Worm (Caenorhabditis elegans): Measurements from ENCODE around the gene metl-6.

metl-6 gene

DNA sequence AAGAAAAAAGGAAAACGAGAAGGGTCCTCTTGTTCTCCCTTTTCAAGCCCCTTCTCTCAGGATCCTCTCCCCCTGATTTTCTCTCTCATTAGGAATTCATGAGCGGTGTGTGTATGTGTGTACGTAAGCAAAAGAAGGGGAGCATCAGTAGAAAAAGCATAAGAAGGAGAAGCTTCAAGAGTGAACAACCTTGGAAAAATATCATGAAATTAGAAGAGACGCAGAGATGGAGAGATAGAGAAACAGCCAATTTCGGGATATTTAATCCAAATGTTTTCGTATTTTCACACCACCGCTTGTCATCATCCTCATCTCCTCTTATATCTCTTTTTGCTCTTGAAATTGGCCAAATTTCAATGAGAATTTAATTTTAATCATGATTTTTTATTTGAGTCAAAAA lies 38.4 kb downstream of the metl-6 start:
- TF ChIP-seq nhr-237 (tag; optimal IDR thresholded peaks at IDR 0.05): no peak
- TF ChIP-seq ceh-9 (tag; optimal IDR thresholded peaks at IDR 0.05): no peak
- no peak for TF ChIP-seq nhr-43 (tag; optimal IDR thresholded peaks at IDR 0.05; ENCODE audit: poor library complexity, severe bottlenecking)
- no peak for TF ChIP-seq eor-1 (tag; optimal IDR thresholded peaks at IDR 0.05)
- TF ChIP-seq ztf-4 (tag; optimal IDR thresholded peaks at IDR 0.05): no peak
- no peak for TF ChIP-seq elt-1 (tag; optimal IDR thresholded peaks at IDR 0.05)
- TF ChIP-seq daf-12 (tag; optimal IDR thresholded peaks at IDR 0.05): no peak

- TF ChIP-seq nhr-77 (tag; optimal IDR thresholded peaks at IDR 0.05) (no peak), pha-4 (tag; optimal IDR thresholded peaks at IDR 0.05) (peak; percentile 26), ztf-11 (tag; optimal IDR thresholded peaks at IDR 0.05) (no peak), nhr-28 (tag; optimal IDR thresholded peaks at IDR 0.05) (no peak), ama-1 (optimal IDR thresholded peaks at IDR 0.05) (no peak), elt-3 (tag; optimal IDR thresholded peaks at IDR 0.05) (no peak), zag-1 (tag; optimal IDR thresholded peaks at IDR 0.05) (no peak), nhr-25 (tag; optimal IDR thresholded peaks at IDR 0.05) (no peak)
Measured at ce11 chrIII:3878986-3879756, 42.3 kb downstream of the metl-6 start.

- TF ChIP-seq elt-2 (tag; optimal IDR thresholded peaks at IDR 0.05) (peak; percentile 61), ztf-4 (tag; optimal IDR thresholded peaks at IDR 0.05) (no peak), mml-1 (tag; optimal IDR thresholded peaks at IDR 0.05) (no peak), pqm-1 (tag; optimal IDR thresholded peaks at IDR 0.05) (peak; percentile 60), nhr-25 (tag; optimal IDR thresholded peaks at IDR 0.05) (peak; percentile 47), hmg-11 (tag; optimal IDR thresholded peaks at IDR 0.05) (no peak)
Measured at ce11 chrIII:3876197-3876897, 45.2 kb downstream of the metl-6 start.

DNA sequence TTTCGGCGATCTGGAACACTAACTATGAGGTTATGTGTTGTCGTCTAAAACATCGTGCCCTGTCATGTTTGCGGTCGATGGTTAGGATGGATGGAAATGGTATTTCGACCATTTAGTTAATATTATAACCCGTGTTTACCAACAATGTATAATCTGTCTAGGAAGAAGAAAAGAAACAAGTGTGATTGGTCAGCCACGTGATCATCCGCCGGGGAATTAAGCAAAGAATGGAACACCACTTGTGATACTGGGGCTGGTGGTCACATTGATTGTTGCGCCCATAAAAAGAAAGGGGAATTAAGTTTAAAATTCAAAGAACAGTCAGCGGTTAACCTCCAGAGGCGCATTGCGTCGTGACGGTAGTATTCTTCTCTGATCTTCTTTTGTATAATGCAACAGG lies 45.9 kb downstream of the metl-6 start:
- TF ChIP-seq ztf-11 (tag; optimal IDR thresholded peaks at IDR 0.05) (no peak), fkh-10 (GFP tag; optimal IDR thresholded peaks at IDR 0.05) (no peak), nhr-43 (tag; optimal IDR thresholded peaks at IDR 0.05; ENCODE audit: poor library complexity, severe bottlenecking) (peak; percentile 53), ceh-82 (tag; optimal IDR thresholded peaks at IDR 0.05) (no peak), elt-2 (tag; optimal IDR thresholded peaks at IDR 0.05) (peak; percentile 58), nhr-25 (tag; optimal IDR thresholded peaks at IDR 0.05) (peak; percentile 69), ama-1 (optimal IDR thresholded peaks at IDR 0.05) (no peak), pha-4 (tag; optimal IDR thresholded peaks at IDR 0.05) (peak; percentile 55), R02D3.7 (tag; optimal IDR thresholded peaks at IDR 0.05) (no peak), lin-15B (tag; optimal IDR thresholded peaks at IDR 0.05) (no peak), nhr-12 (tag; optimal IDR thresholded peaks at IDR 0.05) (no peak), egl-5 (tag; optimal IDR thresholded peaks at IDR 0.05) (peak; percentile 56), nhr-23 (tag; optimal IDR thresholded peaks at IDR 0.05) (peak; percentile 43), hmg-11 (tag; optimal IDR thresholded peaks at IDR 0.05) (no peak), pqm-1 (tag; optimal IDR thresholded peaks at IDR 0.05) (no peak)

DNA sequence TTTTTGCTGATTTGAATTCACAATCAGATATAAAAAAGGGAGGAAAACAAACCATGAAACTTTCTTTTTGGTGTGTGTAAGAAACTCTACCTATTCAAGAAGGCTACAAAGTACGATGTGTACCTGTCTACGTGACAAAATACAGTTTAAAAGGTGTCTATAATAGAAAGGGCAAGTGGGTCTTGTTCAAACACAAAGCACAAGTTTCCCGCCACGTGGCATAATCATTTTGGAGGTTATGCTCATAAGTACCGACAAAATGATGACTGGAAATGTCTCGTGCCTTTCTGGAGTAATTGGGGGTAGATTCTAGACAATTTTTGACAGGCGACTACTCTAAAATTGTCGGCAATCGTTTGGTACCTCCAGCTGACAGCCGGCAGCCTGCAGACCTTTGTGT lies 46.6 kb downstream of the metl-6 start:
- peak; percentile 45 for TF ChIP-seq elt-2 (tag; optimal IDR thresholded peaks at IDR 0.05)
- no peak for TF ChIP-seq ama-1 (optimal IDR thresholded peaks at IDR 0.05)
- TF ChIP-seq nhr-12 (tag; optimal IDR thresholded peaks at IDR 0.05): no peak
- TF ChIP-seq egl-27 (tag; optimal IDR thresholded peaks at IDR 0.05): no peak
- no peak for TF ChIP-seq nhr-76 (tag; optimal IDR thresholded peaks at IDR 0.05)
- TF ChIP-seq pha-4 (tag; optimal IDR thresholded peaks at IDR 0.05): peak; percentile 34
- TF ChIP-seq ceh-16 (tag; optimal IDR thresholded peaks at IDR 0.05): no peak
- no peak for TF ChIP-seq skn-1 (tag; optimal IDR thresholded peaks at IDR 0.05)
- no peak for TF ChIP-seq lin-39 (tag; optimal IDR thresholded peaks at IDR 0.05)
- TF ChIP-seq jun-1 (tag; optimal IDR thresholded peaks at IDR 0.05): no peak
- TF ChIP-seq mml-1 (tag; optimal IDR thresholded peaks at IDR 0.05): no peak
- TF ChIP-seq lin-15B (tag; optimal IDR thresholded peaks at IDR 0.05): no peak
- TF ChIP-seq nhr-28 (tag; optimal IDR thresholded peaks at IDR 0.05): no peak
- TF ChIP-seq ceh-82 (tag; optimal IDR thresholded peaks at IDR 0.05): no peak
